Fruit fly (Drosophila melanogaster): Measurements from ENCODE around the gene glo.
A peak's percentile ranks its signal among the peaks of the same experiment; 100 is the strongest.

glo gene

DNA sequence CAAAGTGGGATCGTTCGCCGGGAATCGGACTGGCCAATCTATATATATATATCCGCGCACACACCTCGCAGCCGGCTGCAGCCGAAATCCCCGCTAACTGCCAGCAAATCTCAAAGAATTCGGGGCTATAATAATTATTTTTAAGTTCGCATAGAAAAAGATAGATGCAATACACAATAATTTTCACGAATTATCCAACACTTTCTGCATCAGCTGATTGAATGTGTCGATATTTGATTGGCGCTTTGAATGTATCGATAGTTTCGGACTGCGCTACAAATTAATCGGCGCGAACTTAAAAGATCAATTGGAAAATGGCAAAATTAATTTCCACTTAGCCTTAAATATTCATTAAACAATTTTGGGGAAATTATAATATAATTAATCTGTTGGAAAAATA lies 22.4 kb downstream of the glo start, which contains the start of gene Sbf (continued):
- TF ChIP-seq CG12391 (tag; optimal IDR thresholded peaks at IDR 0.05) (peak; percentile 34), mld (GFP tag; IDR thresholded peaks at IDR 0.05; ENCODE audit: partially characterized antibody) (peak; percentile 79; the same call in 2 of the 3 replicates), ash1 (GFP tag; optimal IDR thresholded peaks at IDR 0.05) (no peak), ab (GFP tag; optimal IDR thresholded peaks at IDR 0.05) (no peak), Sox100B (GFP tag; optimal IDR thresholded peaks at IDR 0.05) (no peak), mam (GFP tag; optimal IDR thresholded peaks at IDR 0.05) (no peak), CG11504 (tag; optimal IDR thresholded peaks at IDR 0.05) (no peak), tna (GFP tag; IDR thresholded peaks at IDR 0.05; ENCODE audit: partially characterized antibody) (peak; percentile 67), Dref (GFP tag; IDR thresholded peaks at IDR 0.05) (peak; percentile 92), CG1233 (GFP tag; optimal IDR thresholded peaks at IDR 0.05) (no peak), HmgD (GFP tag; optimal IDR thresholded peaks at IDR 0.05) (peak; percentile 28), bbx (GFP tag; IDR thresholded peaks at IDR 0.05; ENCODE audit: partially characterized antibody) (peak; percentile 92), Bgb (GFP tag; IDR thresholded peaks at IDR 0.05; ENCODE audit: partially characterized antibody) (peak; percentile 87), CG6813 (GFP tag; optimal IDR thresholded peaks at IDR 0.05) (no peak), pb (GFP tag; optimal IDR thresholded peaks at IDR 0.05) (no peak), D19B (GFP tag; optimal IDR thresholded peaks at IDR 0.05) (no peak), CG6175 (GFP tag; IDR thresholded peaks at IDR 0.05) (no peak), lmd (GFP tag; IDR thresholded peaks at IDR 0.05) (no peak), hbn (GFP tag; IDR thresholded peaks at IDR 0.05; ENCODE audit: partially characterized antibody) (peak; percentile 85), pho (GFP tag; optimal IDR thresholded peaks at IDR 0.05) (peak; percentile 28), ken (GFP tag; IDR thresholded peaks at IDR 0.05) (no peak), tio (GFP tag; optimal IDR thresholded peaks at IDR 0.05) (no peak), slbo (GFP tag; IDR thresholded peaks at IDR 0.05) (peak; percentile 28; the same call in 1 of the 2 replicates), CG6689 (GFP tag; IDR thresholded peaks at IDR 0.05) (no peak), grn (GFP tag; optimal IDR thresholded peaks at IDR 0.05) (no peak), CG10959 (GFP tag; IDR thresholded peaks at IDR 0.05) (no peak), CG31224 (GFP tag; IDR thresholded peaks at IDR 0.05) (no peak), CG34224 (GFP tag; IDR thresholded peaks at IDR 0.05; ENCODE audit: partially characterized antibody) (peak; percentile 91), ac (GFP tag; optimal IDR thresholded peaks at IDR 0.05) (no peak), nom (GFP tag; optimal IDR thresholded peaks at IDR 0.05) (peak; percentile 41), CG15011 (GFP tag; optimal IDR thresholded peaks at IDR 0.05) (no peak), CG34376 (GFP tag; optimal IDR thresholded peaks at IDR 0.05) (peak; percentile 41), CG34422 (GFP tag; IDR thresholded peaks at IDR 0.05) (0 out of 3 replicates have a peak, but pooled peaks have one; percentile 39), cas (GFP tag; IDR thresholded peaks at IDR 0.05) (no peak)

DNA sequence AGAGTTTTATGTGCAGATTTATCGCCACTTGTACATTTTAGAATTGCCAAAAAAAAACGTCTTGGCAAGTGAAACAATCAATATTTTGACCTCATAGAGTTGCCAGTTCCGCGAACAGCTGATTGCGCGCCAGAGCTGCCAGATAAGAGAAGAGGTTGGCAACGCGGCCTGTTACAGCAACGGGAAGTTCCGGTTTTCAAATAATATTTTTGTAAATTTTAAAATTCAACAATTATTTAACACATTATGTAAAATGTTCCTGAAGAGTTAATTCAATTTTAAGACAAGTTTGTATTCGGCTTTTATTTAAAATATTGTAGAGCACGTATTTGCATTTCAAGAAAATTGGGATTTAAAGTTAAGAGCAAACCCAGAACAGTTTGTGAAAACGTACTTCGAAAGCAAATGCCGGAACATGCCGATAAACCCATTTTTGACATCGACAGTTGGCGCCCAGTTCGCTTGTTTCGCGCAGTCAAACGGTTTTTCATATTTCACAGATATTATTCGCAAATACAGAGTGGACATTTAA lies 32.5 kb downstream of the glo start, which contains the start of the genes prd1 and HisCl1:
Gene prd1, minus strand, starts transcription at position 320 of the 532 bp plus-strand sequence.
Gene HisCl1, plus strand, starts transcription at position 482 of the 532 bp plus-strand sequence.
- TF ChIP-seq CG15073 (GFP tag; optimal IDR thresholded peaks at IDR 0.05) (no peak), CG17361 (GFP tag; IDR thresholded peaks at IDR 0.05) (peak; percentile 90), Dfd (GFP tag; optimal IDR thresholded peaks at IDR 0.05) (no peak), pum (GFP tag; optimal IDR thresholded peaks at IDR 0.05) (peak; percentile 43), nom (GFP tag; optimal IDR thresholded peaks at IDR 0.05) (peak; percentile 25), Optix (GFP tag; IDR thresholded peaks at IDR 0.05) (no peak), pnt (GFP tag; optimal IDR thresholded peaks at IDR 0.05) (peak; percentile 53), D (optimal IDR thresholded peaks at IDR 0.05) (no peak), D (GFP tag; optimal IDR thresholded peaks at IDR 0.05) (peak; percentile 56), CG4730 (GFP tag; IDR thresholded peaks at IDR 0.05) (no peak), lmd (GFP tag; IDR thresholded peaks at IDR 0.05) (peak; percentile 67), Hsf (GFP tag; optimal IDR thresholded peaks at IDR 0.05) (peak; percentile 81), CG9437 (GFP tag; optimal IDR thresholded peaks at IDR 0.05) (peak; percentile 68), fd64A (GFP tag; optimal IDR thresholded peaks at IDR 0.05) (peak; percentile 2), kni (GFP tag; optimal IDR thresholded peaks at IDR 0.05) (peak; percentile 49), usp (GFP tag; optimal IDR thresholded peaks at IDR 0.05) (no peak), HmgZ (tag; optimal IDR thresholded peaks at IDR 0.05) (peak; percentile 69), Dp (GFP tag; optimal IDR thresholded peaks at IDR 0.05) (peak; percentile 73), Vsx1 (GFP tag; optimal IDR thresholded peaks at IDR 0.05) (no peak), ranshi (GFP tag; IDR thresholded peaks at IDR 0.05) (peak; percentile 52)
